Fruit fly (Drosophila melanogaster): Measurements from ENCODE around the gene CG32161.

Gene CG32161

DNA sequence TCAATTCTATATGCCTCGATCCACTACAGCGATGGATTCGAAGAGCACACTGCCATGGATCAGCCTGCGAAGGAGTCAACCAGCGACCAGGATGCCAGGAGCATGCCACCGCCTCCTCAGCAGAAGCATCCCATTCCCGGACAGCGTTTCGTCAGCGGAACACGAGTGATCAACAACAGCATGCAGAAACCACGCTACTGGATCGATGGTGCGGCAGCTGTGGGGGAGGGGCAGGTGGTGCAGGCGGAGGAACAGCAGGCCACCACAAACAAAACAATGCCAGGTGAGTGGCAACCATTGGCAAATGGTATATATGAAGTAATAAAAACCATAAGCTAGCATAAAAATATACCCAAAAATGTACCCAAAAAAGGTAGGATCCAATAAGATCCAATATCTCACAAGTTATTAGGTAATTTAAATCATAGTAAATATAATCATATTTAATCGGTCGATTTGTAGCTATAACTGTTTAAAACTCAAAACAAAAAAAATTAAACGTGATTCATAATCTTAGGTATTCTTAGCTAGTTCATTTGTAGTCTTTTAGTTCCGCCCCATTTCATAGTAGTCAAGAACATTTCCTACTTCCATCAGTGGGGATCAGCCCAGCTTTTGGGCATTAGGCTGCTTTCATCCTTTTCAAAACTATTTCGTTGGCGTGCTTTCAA lies at the start of gene CG32161:
CG32161 (plus strand) TSS at position 621 of the 671 bp plus-strand sequence.
- TF ChIP-seq CG4496 (GFP tag; IDR thresholded peaks at IDR 0.05) = no peak
- no peak for TF ChIP-seq Pif1B (GFP tag; optimal IDR thresholded peaks at IDR 0.05)
- TF ChIP-seq CG13204 (GFP tag; optimal IDR thresholded peaks at IDR 0.05) = no peak
- TF ChIP-seq Pif1A (GFP tag; optimal IDR thresholded peaks at IDR 0.05) = no peak
- no peak for TF ChIP-seq rn (GFP tag; IDR thresholded peaks at IDR 0.05)
- TF ChIP-seq EcR (GFP tag; optimal IDR thresholded peaks at IDR 0.05) = no peak

DNA sequence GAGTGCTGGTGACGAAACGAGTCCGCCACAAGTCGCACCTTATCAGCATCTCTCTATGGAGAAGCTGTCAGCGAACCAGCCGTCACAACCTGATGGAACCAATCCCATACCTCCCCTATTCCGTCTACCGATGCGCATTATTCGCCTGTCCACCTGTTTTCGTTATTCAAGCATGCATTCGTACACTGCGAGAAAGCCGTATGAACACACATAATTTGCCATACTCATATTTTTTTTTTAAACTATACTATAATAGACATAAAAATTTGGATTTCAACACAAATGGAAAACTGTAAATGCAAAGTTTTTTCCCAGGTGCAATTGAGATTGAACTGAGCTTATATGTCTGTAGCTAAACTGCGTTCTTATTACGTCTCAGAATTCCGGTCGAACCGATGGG lies 49.4 kb upstream of the CG32161 start:
- TF ChIP-seq CG14655 (GFP tag; optimal IDR thresholded peaks at IDR 0.05) (no peak), CG32121 (GFP tag; IDR thresholded peaks at IDR 0.05) (peak; percentile 70), fd96Ca (GFP tag; IDR thresholded peaks at IDR 0.05) (peak; percentile 38; the same call in 2 of the 3 replicates), EcR (GFP tag; optimal IDR thresholded peaks at IDR 0.05) (peak; percentile 78), CG13204 (GFP tag; optimal IDR thresholded peaks at IDR 0.05) (no peak), CG17806 (tag; optimal IDR thresholded peaks at IDR 0.05) (peak; percentile 71), CG8159 (tag; optimal IDR thresholded peaks at IDR 0.05) (peak; percentile 51), CG10348 (GFP tag; IDR thresholded peaks at IDR 0.05) (no peak), CG9948 (tag; optimal IDR thresholded peaks at IDR 0.05) (peak; percentile 54), CG8301 (tag; optimal IDR thresholded peaks at IDR 0.05) (no peak), gl (tag; optimal IDR thresholded peaks at IDR 0.05) (no peak), rn (GFP tag; IDR thresholded peaks at IDR 0.05) (no peak), Ets98B (GFP tag; IDR thresholded peaks at IDR 0.05) (peak; percentile 78), CG12605 (GFP tag; IDR thresholded peaks at IDR 0.05) (peak; percentile 37; the same call in 1 of the 2 replicates), Pif1B (GFP tag; optimal IDR thresholded peaks at IDR 0.05) (no peak), Pif1A (GFP tag; optimal IDR thresholded peaks at IDR 0.05) (no peak), Snoo (tag; optimal IDR thresholded peaks at IDR 0.05) (no peak), D1 (tag; optimal IDR thresholded peaks at IDR 0.05) (no peak), CG4496 (GFP tag; IDR thresholded peaks at IDR 0.05) (peak; percentile 61; the same call in 1 of the 3 replicates), CG34367 (tag; optimal IDR thresholded peaks at IDR 0.05) (peak; percentile 43), CG15710 (tag; optimal IDR thresholded peaks at IDR 0.05) (peak; percentile 72)

DNA sequence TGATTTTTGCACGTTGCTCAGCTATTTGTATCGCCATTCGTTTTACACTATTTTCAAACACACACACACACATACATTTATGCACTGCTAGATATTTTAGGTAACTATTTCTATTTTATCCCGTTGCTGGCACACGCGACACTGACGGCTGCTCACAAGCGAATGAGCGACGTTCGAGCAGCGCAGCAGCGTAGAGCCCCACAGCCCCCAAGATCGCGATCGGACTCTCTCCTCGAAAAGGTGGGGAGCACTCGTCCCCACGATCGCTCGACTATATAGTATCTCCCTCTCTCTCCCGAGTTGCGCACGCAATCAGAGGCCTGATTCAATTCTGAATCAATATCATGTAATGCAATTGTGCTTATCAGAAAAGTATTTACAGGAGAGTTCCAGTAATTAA lies 46.0 kb upstream of the CG32161 start:
- TF ChIP-seq Snoo (tag; optimal IDR thresholded peaks at IDR 0.05) (peak; percentile 23), CG10348 (GFP tag; IDR thresholded peaks at IDR 0.05) (no peak), CG4496 (GFP tag; IDR thresholded peaks at IDR 0.05) (peak; percentile 77), gl (tag; optimal IDR thresholded peaks at IDR 0.05) (peak; percentile 41), CG8301 (tag; optimal IDR thresholded peaks at IDR 0.05) (no peak), Pif1B (GFP tag; optimal IDR thresholded peaks at IDR 0.05) (peak; percentile 59), fd96Ca (GFP tag; IDR thresholded peaks at IDR 0.05) (0 out of 3 replicates have a peak, but pooled peaks have one; percentile 6), CG8159 (tag; optimal IDR thresholded peaks at IDR 0.05) (peak; percentile 9), Pif1A (GFP tag; optimal IDR thresholded peaks at IDR 0.05) (peak; percentile 41), CG14655 (GFP tag; optimal IDR thresholded peaks at IDR 0.05) (no peak), CG13204 (GFP tag; optimal IDR thresholded peaks at IDR 0.05) (peak; percentile 50), CG32121 (GFP tag; IDR thresholded peaks at IDR 0.05) (peak; percentile 75), CG9948 (tag; optimal IDR thresholded peaks at IDR 0.05) (no peak), Ets98B (GFP tag; IDR thresholded peaks at IDR 0.05) (peak; percentile 77), D1 (tag; optimal IDR thresholded peaks at IDR 0.05) (no peak), rn (GFP tag; IDR thresholded peaks at IDR 0.05) (no peak), CG12605 (GFP tag; IDR thresholded peaks at IDR 0.05) (peak; percentile 68), CG34367 (tag; optimal IDR thresholded peaks at IDR 0.05) (no peak), CG17806 (tag; optimal IDR thresholded peaks at IDR 0.05) (no peak), EcR (GFP tag; optimal IDR thresholded peaks at IDR 0.05) (peak; percentile 27), CG15710 (tag; optimal IDR thresholded peaks at IDR 0.05) (no peak)

dm6 chr3L:16801499-16802452 lies 44.3 kb upstream of the CG32161 start:
- TF ChIP-seq CG9948 (tag; optimal IDR thresholded peaks at IDR 0.05) (no peak), CG10348 (GFP tag; IDR thresholded peaks at IDR 0.05) (no peak), CG8159 (tag; optimal IDR thresholded peaks at IDR 0.05) (no peak), CG14655 (GFP tag; optimal IDR thresholded peaks at IDR 0.05) (peak; percentile 52), CG34367 (tag; optimal IDR thresholded peaks at IDR 0.05) (peak; percentile 13), fd96Ca (GFP tag; IDR thresholded peaks at IDR 0.05) (no peak), CG32121 (GFP tag; IDR thresholded peaks at IDR 0.05) (peak; percentile 51; the same call in 1 of the 2 replicates), Pif1A (GFP tag; optimal IDR thresholded peaks at IDR 0.05) (no peak), EcR (GFP tag; optimal IDR thresholded peaks at IDR 0.05) (peak; percentile 10), CG15710 (tag; optimal IDR thresholded peaks at IDR 0.05) (no peak), CG17806 (tag; optimal IDR thresholded peaks at IDR 0.05) (no peak), CG12605 (GFP tag; IDR thresholded peaks at IDR 0.05) (0 out of 2 replicates have a peak, but pooled peaks have one; percentile 19), CG4496 (GFP tag; IDR thresholded peaks at IDR 0.05) (peak; percentile 27; the same call in 1 of the 3 replicates), gl (tag; optimal IDR thresholded peaks at IDR 0.05) (peak; percentile 46), D1 (tag; optimal IDR thresholded peaks at IDR 0.05) (no peak), rn (GFP tag; IDR thresholded peaks at IDR 0.05) (no peak), Ets98B (GFP tag; IDR thresholded peaks at IDR 0.05) (no peak), CG13204 (GFP tag; optimal IDR thresholded peaks at IDR 0.05) (peak; percentile 6), Pif1B (GFP tag; optimal IDR thresholded peaks at IDR 0.05) (no peak), CG8301 (tag; optimal IDR thresholded peaks at IDR 0.05) (peak; percentile 28), Snoo (tag; optimal IDR thresholded peaks at IDR 0.05) (peak; percentile 1)

Data from whole organism, pupa.